Worm (Caenorhabditis elegans): ENCODE measurements around the gene ncx-3.
"Not testable (repeated sequence)": the region's sequence is repeated elsewhere in the genome, so short reads cannot be mapped to it uniquely, and the experiment has no call there.

Gene ncx-3

ce11 chrIV:10685758-10686157 lies 30.7 kb upstream of the ncx-3 start, which contains the start of the genes K08C7.6 and R102.1:
Gene K08C7.6, minus strand, starts transcription at chrIV:10685858.
Gene R102.1, plus strand, starts transcription at chrIV:10686048.
- TF ChIP-seq unc-120 (tag; optimal IDR thresholded peaks at IDR 0.05; ENCODE audit: poor library complexity, severe bottlenecking): peak; percentile 16
- no peak for TF ChIP-seq mab-5 (tag; optimal IDR thresholded peaks at IDR 0.05)

ce11 chrIV:10687307-10687706 lies 29.1 kb upstream of the ncx-3 start, which contains the start of gene R102.2:
Gene R102.2, plus strand, starts transcription at chrIV:10687607.
- TF ChIP-seq ces-1 (GFP tag; optimal IDR thresholded peaks at IDR 0.05); cnd-1 (tag; optimal IDR thresholded peaks at IDR 0.05); pha-4 (tag; optimal IDR thresholded peaks at IDR 0.05): not testable (repeated sequence)

ce11 chrIV:10688972-10689567 lies 27.4 kb upstream of the ncx-3 start, which contains the start of gene R102.3:
Gene R102.3, plus strand, starts transcription at chrIV:10689517.
- TF ChIP-seq lin-32 (GFP tag; optimal IDR thresholded peaks at IDR 0.05) (no peak), nhr-2 (tag; optimal IDR thresholded peaks at IDR 0.05) (no peak), unc-120 (tag; optimal IDR thresholded peaks at IDR 0.05; ENCODE audit: poor library complexity, severe bottlenecking) (no peak), cnd-1 (tag; optimal IDR thresholded peaks at IDR 0.05) (no peak), ceh-39 (tag; optimal IDR thresholded peaks at IDR 0.05) (no peak), ceh-43 (GFP tag; optimal IDR thresholded peaks at IDR 0.05) (no peak), ham-2 (GFP tag; optimal IDR thresholded peaks at IDR 0.05) (no peak), mab-5 (tag; optimal IDR thresholded peaks at IDR 0.05) (no peak)

ce11 chrIV:10690139-10690538 lies 26.3 kb upstream of the ncx-3 start, which contains the start of gene R102.8:
Gene R102.8, minus strand, starts transcription at chrIV:10690239.
- no peak for TF ChIP-seq sem-2 (GFP tag; optimal IDR thresholded peaks at IDR 0.05)
- no peak for TF ChIP-seq unc-62 (GFP tag; optimal IDR thresholded peaks at IDR 0.05)
- no peak for TF ChIP-seq ceh-43 (GFP tag; optimal IDR thresholded peaks at IDR 0.05)
- no peak for TF ChIP-seq ces-1 (GFP tag; optimal IDR thresholded peaks at IDR 0.05)
- no peak for TF ChIP-seq mls-2 (tag; optimal IDR thresholded peaks at IDR 0.05)
- TF ChIP-seq lin-32 (GFP tag; optimal IDR thresholded peaks at IDR 0.05): no peak
- TF ChIP-seq lsy-2 (tag; optimal IDR thresholded peaks at IDR 0.05): no peak
- no peak for TF ChIP-seq pha-4 (tag; optimal IDR thresholded peaks at IDR 0.05)
- TF ChIP-seq flh-1 (GFP tag; optimal IDR thresholded peaks at IDR 0.05): no peak
- TF ChIP-seq ceh-83 (GFP tag; optimal IDR thresholded peaks at IDR 0.05): no peak
- no peak for TF ChIP-seq mep-1 (tag; optimal IDR thresholded peaks at IDR 0.05)
- TF ChIP-seq sptf-1 (tag; optimal IDR thresholded peaks at IDR 0.05): no peak
- no peak for TF ChIP-seq nhr-12 (tag; optimal IDR thresholded peaks at IDR 0.05)
- no peak for TF ChIP-seq nhr-28 (tag; optimal IDR thresholded peaks at IDR 0.05)
- TF ChIP-seq ham-2 (GFP tag; optimal IDR thresholded peaks at IDR 0.05): no peak
- TF ChIP-seq drap-1 (GFP tag; optimal IDR thresholded peaks at IDR 0.05): no peak
- TF ChIP-seq zip-8 (tag; optimal IDR thresholded peaks at IDR 0.05): no peak
- TF ChIP-seq ztf-11 (tag; optimal IDR thresholded peaks at IDR 0.05): no peak
- no peak for TF ChIP-seq blmp-1 (tag; optimal IDR thresholded peaks at IDR 0.05)

- TF ChIP-seq zip-8 (tag; optimal IDR thresholded peaks at IDR 0.05): no peak
- TF ChIP-seq lsy-2 (tag; optimal IDR thresholded peaks at IDR 0.05): no peak
- no peak for TF ChIP-seq tbx-8 (GFP tag; optimal IDR thresholded peaks at IDR 0.05)
- TF ChIP-seq nhr-76 (tag; optimal IDR thresholded peaks at IDR 0.05): no peak
- TF ChIP-seq sptf-1 (tag; optimal IDR thresholded peaks at IDR 0.05): no peak
- TF ChIP-seq hlh-1 (tag; optimal IDR thresholded peaks at IDR 0.05): no peak
- TF ChIP-seq nhr-2 (tag; optimal IDR thresholded peaks at IDR 0.05): no peak
- no peak for TF ChIP-seq ham-2 (GFP tag; optimal IDR thresholded peaks at IDR 0.05)
- no peak for TF ChIP-seq elt-3 (tag; optimal IDR thresholded peaks at IDR 0.05)
- no peak for TF ChIP-seq lin-13 (tag; optimal IDR thresholded peaks at IDR 0.05)
- no peak for TF ChIP-seq mep-1 (tag; optimal IDR thresholded peaks at IDR 0.05)
- no peak for TF ChIP-seq blmp-1 (tag; optimal IDR thresholded peaks at IDR 0.05)
- no peak for TF ChIP-seq lin-32 (GFP tag; optimal IDR thresholded peaks at IDR 0.05)
- TF ChIP-seq sem-2 (GFP tag; optimal IDR thresholded peaks at IDR 0.05): no peak
- TF ChIP-seq nhr-28 (tag; optimal IDR thresholded peaks at IDR 0.05): no peak
- TF ChIP-seq ceh-83 (GFP tag; optimal IDR thresholded peaks at IDR 0.05): no peak
- no peak for TF ChIP-seq bed-3 (GFP tag; optimal IDR thresholded peaks at IDR 0.05)
- TF ChIP-seq mls-2 (tag; optimal IDR thresholded peaks at IDR 0.05): no peak
- TF ChIP-seq ceh-39 (tag; optimal IDR thresholded peaks at IDR 0.05): no peak
These were observed 21.2 kb upstream of the ncx-3 start, which contains the start of gene R102.4 for ce11 chrIV:10695203-10695602. Gene R102.4, minus strand, starts transcription at chrIV:10695303.
